Fruit fly (Drosophila melanogaster): ENCODE results near the gene CG42726.
A peak's percentile ranks its signal among the peaks of the same experiment; 100 is the strongest.

Gene CG42726

DNA sequence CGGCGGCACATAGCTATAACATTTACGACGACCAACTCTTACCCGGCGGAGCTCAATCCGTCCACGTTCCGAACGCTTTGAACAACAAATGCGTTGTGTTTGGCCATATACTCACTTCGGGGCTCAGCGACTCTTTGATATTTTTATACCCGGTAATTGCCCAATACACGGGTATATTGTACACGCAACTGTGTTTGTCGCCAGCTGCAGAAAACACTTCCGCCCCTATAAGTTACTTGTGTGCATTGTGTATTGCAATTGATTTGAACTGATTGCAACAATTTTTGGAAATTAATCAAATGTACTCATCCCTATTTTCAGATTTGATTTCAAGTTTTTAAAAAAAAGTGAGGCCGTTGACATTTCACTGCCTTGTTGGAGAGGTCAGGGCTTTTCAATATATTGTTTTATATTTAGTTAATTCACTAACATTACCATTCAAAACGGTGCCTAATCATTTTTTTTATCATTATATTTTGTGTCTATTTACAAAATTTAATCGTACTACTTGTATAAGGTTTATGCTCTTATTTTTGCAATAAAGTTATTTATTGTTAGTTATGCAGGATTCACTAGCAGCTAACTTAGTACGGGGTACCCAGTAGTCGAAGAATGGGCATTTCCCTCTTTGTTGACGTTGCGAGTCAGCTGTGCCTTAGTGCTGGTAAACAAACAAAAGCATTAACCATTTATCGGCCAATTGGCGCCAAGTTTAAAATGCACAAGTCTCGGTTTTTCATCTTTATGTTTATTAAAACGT lies 4.7 kb upstream of the CG42726 start, which contains the start of gene Nagk:
Gene Nagk (minus strand): TSS at position 331 of the 760 bp plus-strand sequence.
- TF ChIP-seq CG8478 (optimal IDR thresholded peaks at IDR 0.05) (no peak), CTCF (optimal IDR thresholded peaks at IDR 0.05) (no peak)

DNA sequence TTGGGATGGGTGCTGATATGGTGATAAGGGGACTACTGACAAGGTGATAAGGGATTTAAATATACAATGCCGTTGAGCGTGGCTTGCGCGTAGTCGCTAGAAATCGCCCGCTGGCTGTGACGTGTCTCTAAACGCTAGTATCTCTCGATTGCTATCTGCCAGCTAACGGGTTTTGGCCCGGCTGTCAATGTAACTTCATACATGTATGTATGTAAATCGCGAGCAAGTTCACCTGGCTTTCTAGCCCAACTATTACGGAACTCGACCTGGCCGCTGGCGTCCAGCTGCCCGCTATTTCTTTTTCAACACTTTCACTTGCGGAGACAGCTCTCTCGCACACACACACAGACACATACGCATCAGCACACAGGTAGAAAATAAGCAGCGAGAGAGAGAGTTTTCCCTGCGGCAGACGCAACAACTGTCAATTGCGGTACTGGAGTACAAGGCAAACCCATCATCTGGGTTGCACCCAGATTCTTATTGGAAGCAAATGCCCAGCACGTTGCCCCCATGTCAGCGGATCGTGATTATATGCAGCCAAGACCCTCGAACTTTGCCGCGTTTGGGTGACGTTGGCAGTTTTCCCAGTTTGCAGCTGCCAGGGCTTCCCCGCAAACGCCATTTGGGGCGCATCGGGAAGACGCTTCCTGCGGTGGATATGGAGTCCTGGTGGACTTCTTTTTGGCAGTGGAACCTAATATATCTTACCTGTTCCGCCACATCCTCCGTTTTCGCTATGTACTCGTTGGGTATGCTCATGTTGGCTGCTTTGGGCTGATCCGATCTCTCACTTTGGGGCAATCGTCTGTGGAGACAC lies 2.4 kb upstream of the CG42726 start:
- no peak for TF ChIP-seq CG8478 (optimal IDR thresholded peaks at IDR 0.05)
- no peak for TF ChIP-seq CTCF (optimal IDR thresholded peaks at IDR 0.05)

DNA sequence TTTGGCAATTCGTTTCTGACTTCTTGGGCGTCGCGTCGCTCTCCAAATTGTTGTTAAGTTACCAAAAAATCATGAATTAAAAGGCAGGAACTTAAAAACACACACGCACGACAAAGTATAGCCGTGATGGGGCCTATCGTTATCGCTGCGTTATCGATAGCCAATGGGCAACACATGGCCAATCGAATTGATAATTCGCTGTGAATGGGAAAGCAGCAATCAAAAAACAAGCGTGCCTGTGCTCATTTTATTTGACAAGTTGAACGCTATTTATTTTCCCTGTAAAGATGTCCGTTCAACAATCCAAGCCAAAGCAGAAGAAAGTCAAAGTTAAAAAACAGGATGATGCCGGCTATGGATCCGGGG lies 1.8 kb upstream of the CG42726 start, which contains the start of the genes Surf4 and CG31301:
Gene Surf4 (minus strand): TSS at position 159 of the 366 bp plus-strand sequence.
Gene CG31301 (plus strand): TSS at position 188 of the 366 bp plus-strand sequence.
- TF ChIP-seq CTCF (optimal IDR thresholded peaks at IDR 0.05): no peak
- no peak for TF ChIP-seq CG8478 (optimal IDR thresholded peaks at IDR 0.05)

DNA sequence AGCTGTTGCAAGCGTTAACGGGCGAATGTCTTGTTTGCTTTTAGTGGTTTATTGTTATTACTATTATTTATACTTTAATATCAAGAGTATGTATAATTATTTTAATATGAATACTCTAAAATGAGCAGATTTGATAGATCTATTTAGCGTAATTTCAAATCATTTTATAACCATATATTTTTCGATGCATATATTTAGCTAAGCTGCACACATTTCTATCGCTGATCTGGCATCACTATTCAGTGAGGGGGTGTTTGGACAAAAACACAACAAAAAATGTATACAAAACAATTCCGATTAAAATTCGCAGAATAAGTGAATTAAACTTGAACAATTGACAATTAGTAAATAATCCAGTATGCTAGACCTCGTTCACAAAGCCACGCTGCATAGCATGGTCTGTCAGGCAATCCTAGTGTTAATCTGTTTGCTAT lies 3.2 kb downstream of the CG42726 start, which contains the start of the genes Trs33 and Tmtc4:
Gene Trs33 (minus strand): TSS at position 3 of the 434 bp plus-strand sequence.
Gene Tmtc4 (plus strand): TSS at position 233 of the 434 bp plus-strand sequence.
- no peak for TF ChIP-seq CG8478 (optimal IDR thresholded peaks at IDR 0.05)

DNA sequence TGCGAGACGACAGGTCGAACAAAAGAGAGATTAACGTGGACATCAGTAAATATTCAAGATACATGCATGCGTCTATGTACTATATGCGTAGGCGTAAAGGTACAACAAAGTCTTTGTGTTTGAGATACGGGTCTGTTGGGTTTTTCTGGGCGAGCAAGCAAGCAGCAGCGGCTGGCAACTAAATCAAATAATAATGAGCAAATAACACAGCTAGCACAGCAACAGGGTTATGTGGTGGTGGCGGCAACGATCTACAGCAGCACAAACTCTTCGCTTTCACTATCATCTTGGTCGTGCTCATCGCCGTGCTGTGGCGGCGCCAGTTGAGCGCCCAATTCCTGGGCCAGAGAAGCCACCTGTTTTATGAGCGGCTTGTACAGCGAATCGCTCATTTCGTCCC lies 6.2 kb downstream of the CG42726 start:
- TF ChIP-seq CG8478 (optimal IDR thresholded peaks at IDR 0.05) (no peak), CTCF (optimal IDR thresholded peaks at IDR 0.05) (no peak)

DNA sequence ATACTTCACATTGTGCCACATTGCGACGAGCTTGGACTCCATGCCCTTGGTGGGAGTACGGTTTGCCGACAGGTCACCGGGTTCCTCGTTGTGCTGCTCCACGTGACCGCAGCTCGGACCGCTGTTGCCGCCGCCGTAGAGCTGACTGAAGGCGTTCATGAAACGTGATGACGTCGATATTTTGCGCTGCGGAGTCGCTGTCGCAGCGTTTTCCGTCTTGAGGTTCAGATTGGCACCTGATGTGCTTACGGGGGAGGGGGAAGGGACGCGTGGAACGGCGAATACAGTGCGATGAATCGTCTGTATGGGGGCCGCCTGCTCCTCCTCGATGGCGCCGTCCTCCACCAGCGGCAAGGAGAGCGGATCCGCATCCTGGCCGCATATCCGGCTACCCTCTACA lies 8.3 kb downstream of the CG42726 start:
- TF ChIP-seq CG8478 (optimal IDR thresholded peaks at IDR 0.05): no peak
- TF ChIP-seq CTCF (optimal IDR thresholded peaks at IDR 0.05): no peak

DNA sequence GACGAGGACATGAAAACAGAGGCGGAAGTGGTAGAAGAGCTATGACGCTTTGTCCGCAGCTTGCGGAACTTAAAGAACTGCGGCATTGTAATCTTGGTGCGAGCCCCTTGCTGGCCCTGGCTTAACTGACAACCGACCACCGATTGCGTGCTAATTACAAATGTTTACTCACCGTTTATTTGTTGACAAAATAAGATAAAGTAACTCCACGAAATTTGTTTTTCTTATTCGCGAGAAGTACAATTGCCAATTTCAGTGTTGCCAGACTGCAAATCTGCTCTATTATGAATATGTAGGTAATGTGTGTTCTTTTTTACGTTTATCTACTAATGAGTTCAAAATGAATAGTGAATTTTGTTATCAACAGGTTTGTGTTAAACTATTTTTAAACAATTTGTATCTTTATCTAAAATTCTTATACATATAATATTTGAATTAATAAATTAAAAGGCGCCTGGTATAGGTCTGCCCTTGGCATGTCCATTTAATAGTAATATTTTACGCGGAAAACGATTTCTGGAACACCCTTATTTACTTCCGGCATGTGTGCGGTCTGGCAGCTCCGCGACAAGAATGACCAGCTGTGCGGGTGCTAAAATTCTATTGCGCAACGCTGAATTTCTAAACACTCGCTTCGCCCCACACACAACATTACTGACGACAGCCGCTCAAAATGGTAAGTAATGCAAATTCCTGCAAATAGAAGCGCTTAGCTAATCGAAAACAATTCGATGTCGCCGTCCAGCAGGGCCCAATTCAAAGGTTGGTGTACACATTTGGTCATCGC lies 9.0 kb downstream of the CG42726 start, which contains the start of the genes Atg4b and Hibch:
Gene Atg4b (minus strand): TSS at position 280 of the 787 bp plus-strand sequence.
Gene Hibch (plus strand): TSS at position 585 of the 787 bp plus-strand sequence.
- no peak for TF ChIP-seq CG8478 (optimal IDR thresholded peaks at IDR 0.05)
- TF ChIP-seq CTCF (optimal IDR thresholded peaks at IDR 0.05): no peak

DNA sequence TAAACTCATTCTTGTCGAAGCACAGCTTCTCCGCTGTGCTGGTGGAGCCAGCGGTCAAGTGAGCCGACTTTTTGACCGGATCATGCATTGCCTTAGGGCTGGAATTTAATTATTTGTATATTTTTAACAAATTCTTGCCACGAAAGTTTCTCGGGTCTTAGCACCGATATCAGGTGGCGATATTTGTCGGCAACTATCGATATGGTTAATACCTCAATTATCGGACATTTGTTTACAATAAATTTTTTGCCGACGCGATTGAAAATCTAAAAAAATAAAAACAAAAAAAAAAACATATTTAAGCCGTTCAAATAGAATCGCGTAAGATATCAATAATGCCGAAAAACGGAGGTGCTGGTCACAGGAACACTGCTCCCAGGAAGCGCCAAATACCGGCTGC lies 13.6 kb downstream of the CG42726 start, which contains the start of the genes Cog2 and Trax:
Gene Cog2 (minus strand): TSS at position 168 of the 400 bp plus-strand sequence.
Gene Trax (plus strand): TSS at position 203 of the 400 bp plus-strand sequence.
- TF ChIP-seq CG8478 (optimal IDR thresholded peaks at IDR 0.05) (no peak), CTCF (optimal IDR thresholded peaks at IDR 0.05) (no peak)

DNA sequence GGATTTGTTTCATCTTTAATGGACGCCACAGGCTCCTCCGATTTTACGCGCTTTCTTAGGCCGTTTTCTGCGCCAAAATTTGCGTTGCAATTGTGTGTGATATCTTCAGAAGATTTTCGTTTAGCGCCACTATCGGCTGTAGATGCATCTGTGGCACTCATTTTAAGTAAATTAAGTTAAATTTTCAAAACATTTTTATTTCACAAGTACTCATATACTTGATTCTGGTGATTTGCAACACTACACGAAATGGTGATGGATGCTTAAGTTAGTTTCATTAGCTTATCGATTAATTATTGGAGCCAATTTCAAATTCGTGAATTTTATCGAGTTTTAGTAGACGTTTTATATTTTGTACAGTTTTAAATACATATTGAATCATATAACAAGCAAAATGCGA lies 15.8 kb downstream of the CG42726 start, which contains the start of gene CG6171:
Gene CG6171 (minus strand): TSS at position 250 of the 400 bp plus-strand sequence.
- TF ChIP-seq CTCF (optimal IDR thresholded peaks at IDR 0.05) (no peak), CG8478 (optimal IDR thresholded peaks at IDR 0.05) (no peak)

DNA sequence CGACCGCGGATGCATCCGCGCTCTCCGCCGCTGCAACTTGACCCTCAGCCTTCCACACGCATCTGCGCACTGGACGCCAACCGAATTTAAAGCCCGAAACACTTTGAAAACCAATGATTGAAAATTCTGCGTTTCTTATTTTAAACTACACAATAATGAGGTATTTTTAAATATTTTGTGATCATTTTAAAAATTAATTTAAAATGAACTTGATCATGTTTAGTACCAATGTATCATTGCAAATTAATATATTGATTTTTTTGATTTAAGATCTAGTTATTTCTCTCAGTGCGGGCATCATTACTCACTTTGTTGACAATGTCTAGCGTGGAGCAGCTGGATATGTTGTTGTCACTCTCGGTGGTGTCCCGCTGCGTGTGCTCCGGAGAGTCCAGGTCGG lies 19.0 kb downstream of the CG42726 start:
- TF ChIP-seq CG8478 (optimal IDR thresholded peaks at IDR 0.05) (no peak), CTCF (optimal IDR thresholded peaks at IDR 0.05) (no peak)

DNA sequence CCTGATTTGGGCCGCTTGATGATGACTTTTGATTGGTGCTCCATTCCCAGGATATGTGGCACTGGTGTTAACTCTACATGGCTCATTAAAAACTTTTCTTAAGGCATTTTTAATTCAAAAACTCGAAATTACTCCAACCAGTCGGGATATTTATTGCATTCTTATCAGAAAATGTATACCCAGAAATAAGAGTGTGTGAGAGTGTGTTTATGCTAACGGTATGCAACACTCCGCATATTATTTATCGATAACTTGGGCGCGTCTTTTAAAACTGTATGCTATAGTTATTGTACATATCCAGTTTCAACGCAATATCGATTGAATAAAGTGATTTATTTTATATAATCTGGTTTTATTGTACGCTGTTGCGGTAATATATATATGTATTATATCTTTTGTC lies 19.6 kb downstream of the CG42726 start, which contains the start of gene CG34404:
Gene CG34404 (minus strand): TSS at position 189 of the 400 bp plus-strand sequence.
- TF ChIP-seq CTCF (optimal IDR thresholded peaks at IDR 0.05) (no peak), CG8478 (optimal IDR thresholded peaks at IDR 0.05) (no peak)

DNA sequence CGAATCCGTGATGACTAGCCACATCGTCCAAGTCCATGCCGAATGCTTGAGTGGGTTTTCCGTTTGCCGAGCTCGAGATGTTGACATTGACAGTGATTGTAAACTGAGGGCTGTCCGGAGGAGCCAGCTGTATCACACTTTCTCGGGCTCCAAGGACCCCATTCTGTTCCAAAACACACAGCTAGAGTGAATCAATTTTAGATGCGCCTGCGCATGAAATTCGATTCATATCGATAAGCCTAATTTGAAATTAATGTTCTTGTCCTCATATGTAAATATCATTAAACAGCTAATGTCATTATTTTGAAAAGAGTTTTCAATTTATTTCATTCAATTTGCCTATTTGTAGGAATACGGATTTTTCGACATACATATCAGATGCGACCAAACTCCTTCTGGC lies 21.9 kb downstream of the CG42726 start, which contains the start of gene CG14868:
Gene CG14868 (minus strand): TSS at position 204 of the 400 bp plus-strand sequence.
- TF ChIP-seq CG8478 (optimal IDR thresholded peaks at IDR 0.05): no peak
- no peak for TF ChIP-seq CTCF (optimal IDR thresholded peaks at IDR 0.05)

DNA sequence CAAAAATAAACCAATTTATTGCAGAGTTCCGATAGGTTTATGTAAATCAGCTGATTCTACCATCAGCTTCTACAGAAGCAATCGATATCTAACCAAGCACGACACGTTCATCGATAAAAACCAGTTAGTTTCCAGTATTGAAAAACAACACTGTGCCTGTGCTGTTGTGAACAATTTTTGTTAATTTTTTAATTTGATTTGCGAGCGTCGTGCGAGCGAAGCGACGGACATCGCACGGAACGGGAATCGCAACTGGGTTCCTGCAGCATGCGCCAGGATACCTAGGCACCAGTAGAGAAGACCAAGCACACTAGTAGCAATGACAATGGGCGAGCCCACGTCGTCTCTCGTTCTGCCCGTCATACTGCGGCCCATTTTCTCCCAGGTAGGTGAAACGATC lies 24.0 kb downstream of the CG42726 start, which contains the start of the genes Ccm3 and CG6136:
Gene Ccm3 (plus strand): TSS at position 125 of the 400 bp plus-strand sequence.
Gene CG6136 (minus strand): TSS at position 380 of the 400 bp plus-strand sequence.
- TF ChIP-seq CG8478 (optimal IDR thresholded peaks at IDR 0.05) (no peak), CTCF (optimal IDR thresholded peaks at IDR 0.05) (peak in 1 of 2 experiments; percentile 2)

DNA sequence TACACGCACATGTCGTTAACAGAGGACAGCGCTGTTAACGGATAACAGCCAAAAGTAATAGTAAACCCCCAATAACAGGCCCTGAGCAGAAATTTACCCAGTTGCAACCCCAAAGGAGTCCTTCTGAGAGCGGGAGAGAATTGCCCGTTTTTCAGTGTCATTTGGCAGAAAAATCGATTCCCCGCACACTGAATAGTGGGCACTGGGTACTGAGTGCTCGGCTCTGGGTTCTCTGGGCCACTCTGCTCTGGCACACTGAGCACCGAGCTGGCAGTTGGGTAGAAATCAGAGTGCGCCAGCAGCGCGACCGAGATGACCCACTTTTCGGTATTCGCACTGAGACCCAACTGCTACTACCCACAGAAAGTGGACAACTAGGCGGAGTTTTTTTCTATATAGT lies 26.5 kb downstream of the CG42726 start, which contains the start of gene Rbp:
Gene Rbp (plus strand): TSS at position 239 of the 400 bp plus-strand sequence.
- TF ChIP-seq CG8478 (optimal IDR thresholded peaks at IDR 0.05) (no peak), CTCF (optimal IDR thresholded peaks at IDR 0.05) (no peak)
